Worm (Caenorhabditis elegans) whole organism, L4 larva: ENCODE data around the gene frpr-9.

Experiments used
- T20F7.1 ChIP-seq: fragments of 200-800 bp; sonication (Bioruptor generic); optimal IDR thresholded peaks from 2 replicates; lab custom pipeline; 2018; ENCODE audit warnings: mild to moderate bottlenecking, missing genetic modification characterization, missing compliant biosample characterization
- T26A8.4 ChIP-seq: fragments of 200-800 bp; sonication (Bioruptor generic); IDR thresholded peaks from 2 replicates; pipeline ENCODE4 v1.3.6; 2022; ENCODE audit warnings: missing genetic modification characterization, missing compliant biosample characterization
- aha-1 ChIP-seq: fragments of 150-350 bp; peaks from one replicate; lab custom pipeline; 2014; ENCODE audit warnings: missing biosample characterization, missing genetic modification characterization
- aly-2 ChIP-seq: sonication (generic microtip); optimal IDR thresholded peaks from 2 replicates; lab custom pipeline; 2018; ENCODE audit warnings: missing biosample characterization, missing genetic modification characterization
- ama-1 ChIP-seq: fragments of 150-350 bp; optimal IDR thresholded peaks from 2 replicates; lab custom pipeline; 2014; ENCODE audit warnings: inconsistent platforms, mixed read lengths
- attf-4 ChIP-seq: sonication (generic microtip); optimal IDR thresholded peaks from 3 replicates; lab custom pipeline; 2017; ENCODE audit warnings: missing biosample characterization, missing genetic modification characterization
- ceh-20 ChIP-seq: fragments of 200-800 bp; sonication (Bioruptor generic); IDR thresholded peaks from 2 replicates; pipeline ENCODE4 v1.3.6; 2022; ENCODE audit warnings: missing genetic modification reagents, missing genetic modification characterization, missing compliant biosample characterization
- ceh-44 ChIP-seq: fragments of 200-800 bp; sonication (Bioruptor generic); IDR thresholded peaks from 2 replicates; pipeline ENCODE4 v1.3.6; 2022; ENCODE audit warnings: missing genetic modification reagents, missing genetic modification characterization, missing compliant biosample characterization
- ces-1 ChIP-seq: fragments of 150-350 bp; sonication (generic microtip); optimal IDR thresholded peaks from 4 replicates; lab custom pipeline; 2014; ENCODE audit warnings: missing biosample characterization, missing genetic modification reagents, missing genetic modification characterization
- ctbp-1 ChIP-seq: fragments of 200-800 bp; sonication (Bioruptor generic); IDR thresholded peaks from 2 replicates; pipeline ENCODE4 v1.3.6; 2022; ENCODE audit warnings: missing genetic modification reagents, missing genetic modification characterization, missing compliant biosample characterization
- daf-12 ChIP-seq: fragments of 150-350 bp; optimal IDR thresholded peaks from 2 replicates; lab custom pipeline; 2014; ENCODE audit warnings: missing biosample characterization, missing genetic modification reagents, missing genetic modification characterization
- daf-16 ChIP-seq, 3 experiments: sonication (generic microtip); optimal IDR thresholded peaks; 2 replicates each; lab custom pipeline; 2016 to 2017; ENCODE audit warnings: missing genetic modification characterization in 3 of 3, missing genetic modification reagents in 3 of 3, mild to moderate bottlenecking in 2 of 3, missing compliant biosample characterization in 2 of 3, missing biosample characterization in 1 of 3, moderate library complexity in 1 of 3
- dmd-6 ChIP-seq: fragments of 200-800 bp; sonication (Bioruptor generic); IDR thresholded peaks from 2 replicates; pipeline ENCODE4 v1.3.6; 2022; ENCODE audit warnings: missing genetic modification reagents, missing genetic modification characterization, missing compliant biosample characterization
- dmd-8 ChIP-seq: fragments of 200-800 bp; sonication (Bioruptor generic); IDR thresholded peaks from 2 replicates; pipeline ENCODE4 v1.3.6; 2022; ENCODE audit warnings: missing genetic modification characterization, missing compliant biosample characterization
- dpl-1 ChIP-seq: fragments of 150-350 bp; optimal IDR thresholded peaks from 2 replicates; lab custom pipeline; 2014; ENCODE audit warnings: missing biosample characterization, missing genetic modification reagents, missing genetic modification characterization
- dve-1 ChIP-seq: sonication (generic microtip); optimal IDR thresholded peaks from 2 replicates; lab custom pipeline; 2017; ENCODE audit warnings: antibody characterized with exemption, mild to moderate bottlenecking, missing genetic modification characterization, missing compliant biosample characterization; ENCODE audit not compliant: insufficient read depth
- gei-8 ChIP-seq: fragments of 200-800 bp; sonication (Bioruptor generic); optimal IDR thresholded peaks from 2 replicates; lab custom pipeline; 2018; ENCODE audit warnings: mild to moderate bottlenecking, missing genetic modification characterization, missing compliant biosample characterization
- hlh-11 ChIP-seq: fragments of 200-800 bp; sonication (Bioruptor generic); optimal IDR thresholded peaks from 2 replicates; lab custom pipeline; 2018; ENCODE audit warnings: mild to moderate bottlenecking, missing genetic modification characterization, missing compliant biosample characterization
- lim-7 ChIP-seq: fragments of 200-800 bp; sonication (Bioruptor generic); IDR thresholded peaks from 2 replicates; pipeline ENCODE4 v1.3.6; 2022; ENCODE audit warnings: missing genetic modification characterization, missing compliant biosample characterization
- lin-1 ChIP-seq: fragments of 200-800 bp; sonication (Bioruptor generic); IDR thresholded peaks from 2 replicates; pipeline ENCODE4 v1.3.6; 2022; ENCODE audit warnings: missing genetic modification reagents, missing genetic modification characterization, missing compliant biosample characterization
- lin-15B ChIP-seq: fragments of 150-350 bp; sonication (generic microtip); optimal IDR thresholded peaks from 3 replicates; lab custom pipeline; 2014; ENCODE audit warnings: missing biosample characterization, missing genetic modification characterization
- lin-39 ChIP-seq: fragments of 150-350 bp; optimal IDR thresholded peaks from 2 replicates; lab custom pipeline; 2014; ENCODE audit warnings: missing biosample characterization, missing genetic modification reagents, missing genetic modification characterization
- lir-3 ChIP-seq: sonication (generic microtip); optimal IDR thresholded peaks from 2 replicates; lab custom pipeline; 2016; ENCODE audit warnings: mild to moderate bottlenecking, missing genetic modification characterization, missing compliant biosample characterization
- lsy-2 ChIP-seq, 2 experiments: fragments of 150-350 bp in 1 of 2; sonication (generic microtip) in 1 of 2; optimal IDR thresholded peaks; 2 replicates each; lab custom pipeline; 2014 to 2017; ENCODE audit warnings: missing biosample characterization in 2 of 2, missing genetic modification characterization in 2 of 2
- mdt-29 ChIP-seq: fragments of 200-800 bp; sonication (Bioruptor generic); IDR thresholded peaks from 2 replicates; pipeline ENCODE4 v1.3.6; 2022; ENCODE audit warnings: missing genetic modification reagents, missing genetic modification characterization, missing compliant biosample characterization
- mxl-2 ChIP-seq: fragments of 200-800 bp; sonication (Bioruptor generic); conservative IDR thresholded peaks from 2 replicates; pipeline ENCODE4 v1.3.6; 2022; ENCODE audit warnings: missing genetic modification reagents, missing genetic modification characterization, missing compliant biosample characterization
- nhr-102 ChIP-seq: sonication (generic microtip); optimal IDR thresholded peaks from 2 replicates; lab custom pipeline; 2016; ENCODE audit warnings: mild to moderate bottlenecking, missing genetic modification characterization, moderate library complexity, missing compliant biosample characterization
- nhr-28 ChIP-seq: fragments of 150-350 bp; optimal IDR thresholded peaks from 2 replicates; lab custom pipeline; 2014; ENCODE audit warnings: missing biosample characterization, missing genetic modification characterization
- nhr-41 ChIP-seq: fragments of 200-800 bp; sonication (Bioruptor generic); IDR thresholded peaks from 2 replicates; pipeline ENCODE4 v1.3.6; 2022; ENCODE audit warnings: missing genetic modification reagents, missing genetic modification characterization, missing compliant biosample characterization
- nhr-48 ChIP-seq: sonication (generic microtip); optimal IDR thresholded peaks from 2 replicates; lab custom pipeline; 2016; ENCODE audit warnings: mild to moderate bottlenecking, missing genetic modification characterization, missing compliant biosample characterization
- nhr-77 ChIP-seq: fragments of 150-350 bp; optimal IDR thresholded peaks from 2 replicates; lab custom pipeline; 2014; ENCODE audit warnings: missing biosample characterization, missing genetic modification characterization
- php-3 ChIP-seq: fragments of 200-800 bp; sonication (Bioruptor generic); IDR thresholded peaks from 2 replicates; pipeline ENCODE4 v1.3.6; 2022; ENCODE audit warnings: missing genetic modification reagents, missing genetic modification characterization, missing compliant biosample characterization
- pqm-1 ChIP-seq: sonication (generic microtip); optimal IDR thresholded peaks from 2 replicates; lab custom pipeline; 2017; ENCODE audit warnings: missing biosample characterization, missing genetic modification characterization
- rbr-2 ChIP-seq: sonication (generic microtip); optimal IDR thresholded peaks from 2 replicates; lab custom pipeline; 2016; ENCODE audit warnings: missing genotype, missing genetic modification characterization, missing compliant biosample characterization
- set-16 ChIP-seq: fragments of 200-800 bp; sonication (Bioruptor generic); IDR thresholded peaks from 2 replicates; pipeline ENCODE4 v1.3.6; 2022; ENCODE audit warnings: missing genetic modification reagents, missing genetic modification characterization, missing compliant biosample characterization
- skn-1 ChIP-seq: fragments of 150-350 bp; optimal IDR thresholded peaks from 2 replicates; lab custom pipeline; 2014; ENCODE audit warnings: missing biosample characterization, missing genetic modification characterization
- spr-3 ChIP-seq: fragments of 200-800 bp; sonication (Bioruptor generic); optimal IDR thresholded peaks from 2 replicates; lab custom pipeline; 2018; ENCODE audit warnings: mild to moderate bottlenecking, missing genetic modification characterization, missing compliant biosample characterization
- tra-1 ChIP-seq: fragments of 200-800 bp; sonication (Bioruptor generic); IDR thresholded peaks from 2 replicates; pipeline ENCODE4 v1.3.6; 2022; ENCODE audit warnings: missing genetic modification reagents, missing genetic modification characterization, missing compliant biosample characterization
- unc-39 ChIP-seq: sonication (generic microtip); optimal IDR thresholded peaks from 2 replicates; lab custom pipeline; 2017; ENCODE audit warnings: missing biosample characterization, missing genetic modification characterization
- unc-62 ChIP-seq, 3 experiments: fragments of 150-350 bp in 1 of 3; sonication (generic microtip); optimal IDR thresholded peaks in 2 of 3; peaks in 1 of 3; 1 replicate in 1 of 3; 2 replicates in 2 of 3; lab custom pipeline; 2014 to 2017; ENCODE audit warnings: missing biosample characterization in 3 of 3, missing genetic modification characterization in 3 of 3, missing genetic modification reagents in 3 of 3, missing genotype in 1 of 3

The frpr-9 gene

ce11 chrV:11002434-11002833, 10.5 kb downstream of the frpr-9 start, which contains the start of gene F53B7.4:
F53B7.4 (minus strand) TSS chrV:11002534.
- TF ChIP-seq nhr-102 (no peak), ama-1 (lab: Kevin White, UChicago) (no peak), T20F7.1 (GFP tag; lab: Kevin White, UChicago) (no peak), lsy-2 (tag; optimal IDR thresholded peaks at IDR 0.05; lab: Kevin White, UChicago) (no peak), lim-7 (no peak)

ce11 chrV:11004094-11004493, 12.2 kb downstream of the frpr-9 start:
- no peak for TF ChIP-seq skn-1 (tag; lab: Kevin White, UChicago)
- no peak for TF ChIP-seq lin-15B (tag; lab: Kevin White, UChicago)
- TF ChIP-seq gei-8 (GFP tag; lab: Kevin White, UChicago), result no peak
- TF ChIP-seq attf-4 (tag; lab: Kevin White, UChicago), result no peak
- TF ChIP-seq lir-3 (tag; lab: Kevin White, UChicago), result no peak
- TF ChIP-seq mxl-2 (GFP tag; lab: Robert Waterston, UW), result no peak
- TF ChIP-seq ceh-20, result no peak
- TF ChIP-seq ces-1 (GFP tag; lab: Kevin White, UChicago), result no peak
- TF ChIP-seq daf-16 (GFP tag; optimal IDR thresholded peaks at IDR 0.05; lab: Kevin White, UChicago), result no peak
- no peak for TF ChIP-seq daf-16 (tag; optimal IDR thresholded peaks at IDR 0.05; lab: Kevin White, UChicago)
- no peak for TF ChIP-seq rbr-2 (tag; lab: Kevin White, UChicago)

- TF ChIP-seq lin-39 (tag; lab: Kevin White, UChicago) (no peak), dpl-1 (no peak), daf-16 (GFP tag; optimal IDR thresholded peaks at IDR 0.05; lab: Kevin White, UChicago) (no peak), daf-16 (tag; optimal IDR thresholded peaks at IDR 0.05; lab: Kevin White, UChicago) (peak; percentile 63), dve-1 (tag; lab: Kevin White, UChicago) (peak; percentile 38), tra-1 (0 out of 2 replicates have a peak, but pooled peaks have one; percentile 19), hlh-11 (peak; percentile 65), php-3 (GFP tag; lab: Robert Waterston, UW) (0 out of 2 replicates have a peak, but pooled peaks have one; percentile 53), daf-12 (tag; lab: Kevin White, UChicago) (no peak), mdt-29 (GFP tag; lab: Robert Waterston, UW) (no peak), ctbp-1 (GFP tag; lab: Robert Waterston, UW) (no peak), set-16 (GFP tag; lab: Robert Waterston, UW) (no peak), pqm-1 (tag; lab: Kevin White, UChicago) (peak; percentile 27), lin-1 (0 out of 2 replicates have a peak, but pooled peaks have one; percentile 26), nhr-77 (tag; lab: Kevin White, UChicago) (peak; percentile 62), aly-2 (tag; lab: Kevin White, UChicago) (no peak), dmd-6 (GFP tag; lab: Robert Waterston, UW) (peak; percentile 88), nhr-28 (tag; lab: Kevin White, UChicago) (peak; percentile 63)
Observed at ce11 chrV:11007651-11008050, 15.8 kb downstream of the frpr-9 start.

- TF ChIP-seq T26A8.4 (GFP tag; lab: Robert Waterston, UW), result no peak
- TF ChIP-seq mxl-2 (GFP tag; lab: Robert Waterston, UW), result 0 out of 2 replicates have a peak, but pooled peaks have one; percentile 38
- TF ChIP-seq unc-62 (GFP tag; optimal IDR thresholded peaks at IDR 0.05 in 1 of 2; lab: Kevin White, UChicago), result peak in 1 of 2 experiments; percentile 5
- no peak for TF ChIP-seq unc-62 (tag; optimal IDR thresholded peaks at IDR 0.05; lab: Kevin White, UChicago)
- TF ChIP-seq tra-1, result peak; percentile 78
- TF ChIP-seq dmd-8 (GFP tag; lab: Robert Waterston, UW), result no peak
- TF ChIP-seq ctbp-1 (GFP tag; lab: Robert Waterston, UW), result no peak
- TF ChIP-seq aha-1 (tag; lab: Kevin White, UChicago), result peak; percentile 58
- TF ChIP-seq dve-1 (tag; lab: Kevin White, UChicago), result peak; percentile 38
- peak; percentile 96 for TF ChIP-seq dmd-6 (GFP tag; lab: Robert Waterston, UW)
- no peak for TF ChIP-seq daf-16 (GFP tag; optimal IDR thresholded peaks at IDR 0.05; lab: Kevin White, UChicago)
- TF ChIP-seq daf-16 (tag; optimal IDR thresholded peaks at IDR 0.05; lab: Kevin White, UChicago), result peak; percentile 86
- TF ChIP-seq pqm-1 (tag; lab: Kevin White, UChicago), result peak; percentile 49
- peak; percentile 15 for TF ChIP-seq nhr-77 (tag; lab: Kevin White, UChicago)
- peak; percentile 45 for TF ChIP-seq T20F7.1 (GFP tag; lab: Kevin White, UChicago)
- TF ChIP-seq nhr-48 (tag; lab: Kevin White, UChicago), result peak; percentile 77
- peak; percentile 64 for TF ChIP-seq nhr-28 (tag; lab: Kevin White, UChicago)
- TF ChIP-seq hlh-11, result peak; percentile 86
- no peak for TF ChIP-seq unc-39 (tag; lab: Kevin White, UChicago)
- TF ChIP-seq nhr-41 (GFP tag; lab: Robert Waterston, UW), result peak; percentile 69; the same call in 1 of the 2 replicates
- peak; percentile 22; the same call in 1 of the 2 replicates for TF ChIP-seq ceh-20
- peak; percentile 57 for TF ChIP-seq nhr-102
- peak; percentile 45; the same call in 1 of the 2 replicates for TF ChIP-seq php-3 (GFP tag; lab: Robert Waterston, UW)
- TF ChIP-seq spr-3 (GFP tag; lab: Kevin White, UChicago), result no peak
- no peak for TF ChIP-seq ceh-44 (GFP tag; lab: Robert Waterston, UW)
Observed at ce11 chrV:11009124-11009524, 17.2 kb downstream of the frpr-9 start.
